Worm (Caenorhabditis elegans): ENCODE results near the gene mig-32.

Gene mig-32

ce11 chrIV:12126740-12127472 is 34.9 kb upstream of the mig-32 start (continued):
- TF ChIP-seq mcd-1 (GFP tag; IDR thresholded peaks at IDR 0.05) (no peak), hsf-1 (GFP tag; IDR thresholded peaks at IDR 0.05) (no peak), xnd-1 (tag; optimal IDR thresholded peaks at IDR 0.05) (peak; percentile 67), hrde-1 (tag; optimal IDR thresholded peaks at IDR 0.05; ENCODE audit: borderline replicate concordance) (no peak), aptf-2 (GFP tag; conservative IDR thresholded peaks at IDR 0.05) (no peak), madf-8 (GFP tag; conservative IDR thresholded peaks at IDR 0.05) (peak; percentile 43; the same call in 1 of the 2 replicates), lin-54 (GFP tag; optimal IDR thresholded peaks at IDR 0.05) (no peak), attf-6 (GFP tag; IDR thresholded peaks at IDR 0.05) (no peak), hlh-12 (tag; optimal IDR thresholded peaks at IDR 0.05) (no peak), madf-6 (GFP tag; IDR thresholded peaks at IDR 0.05) (peak; percentile 74), rec-8 (tag; optimal IDR thresholded peaks at IDR 0.05) (no peak), attf-3 (GFP tag; conservative IDR thresholded peaks at IDR 0.05) (no peak), mel-28 (tag; optimal IDR thresholded peaks at IDR 0.05; ENCODE audit: borderline replicate concordance) (no peak)

- TF ChIP-seq F57A8.1 (GFP tag; optimal IDR thresholded peaks at IDR 0.05): no peak
- peak; percentile 5 for TF ChIP-seq athp-1 (tag; optimal IDR thresholded peaks at IDR 0.05)
- no peak for TF ChIP-seq pha-4 (tag; optimal IDR thresholded peaks at IDR 0.05)
- no peak for TF ChIP-seq efl-1 (GFP tag; optimal IDR thresholded peaks at IDR 0.05)
- no peak for TF ChIP-seq ZK185.1 (tag; optimal IDR thresholded peaks at IDR 0.05; ENCODE audit: poor library complexity, severe bottlenecking)
- TF ChIP-seq zim-3 (tag; optimal IDR thresholded peaks at IDR 0.05): no peak
- no peak for TF ChIP-seq F37B4.10 (GFP tag; IDR thresholded peaks at IDR 0.05)
- TF ChIP-seq dpl-1 (GFP tag; optimal IDR thresholded peaks at IDR 0.05): no peak
- TF ChIP-seq snpc-4 (GFP tag; optimal IDR thresholded peaks at IDR 0.05): no peak
- TF ChIP-seq snpc-4 (tag; optimal IDR thresholded peaks at IDR 0.05): peak in 1 of 4 experiments; percentile 19
- TF ChIP-seq F22D6.2 (tag; optimal IDR thresholded peaks at IDR 0.05): no peak
- TF ChIP-seq hrde-1 (tag; optimal IDR thresholded peaks at IDR 0.05; ENCODE audit: borderline replicate concordance): peak; percentile 40
- no peak for TF ChIP-seq ama-1 (optimal IDR thresholded peaks at IDR 0.05)
- TF ChIP-seq ama-1 (GFP tag; optimal IDR thresholded peaks at IDR 0.05): peak in 1 of 2 experiments; percentile 40
- no peak for TF ChIP-seq ztf-18 (tag; optimal IDR thresholded peaks at IDR 0.05)
- no peak for TF ChIP-seq B0019.2 (GFP tag; conservative IDR thresholded peaks at IDR 0.05)
- no peak; the same call in 1 of the 2 replicates for TF ChIP-seq hmg-1.2 (GFP tag; IDR thresholded peaks at IDR 0.05)
- TF ChIP-seq nfya-1 (tag; optimal IDR thresholded peaks at IDR 0.05; ENCODE audit: borderline replicate concordance, insufficient read depth): no peak
- no peak for TF ChIP-seq xnd-1 (tag; optimal IDR thresholded peaks at IDR 0.05)
- no peak for TF ChIP-seq dpff-1 (tag; optimal IDR thresholded peaks at IDR 0.05)
- no peak for TF ChIP-seq F23B12.7 (tag; optimal IDR thresholded peaks at IDR 0.05; ENCODE audit: insufficient read depth)
- TF ChIP-seq lin-40 (tag; optimal IDR thresholded peaks at IDR 0.05): no peak
- no peak for TF ChIP-seq pbrm-1 (GFP tag; IDR thresholded peaks at IDR 0.05)
- no peak for TF ChIP-seq T07F8.4 (tag; optimal IDR thresholded peaks at IDR 0.05)
- TF ChIP-seq bed-2 (GFP tag; IDR thresholded peaks at IDR 0.05): no peak
- peak; percentile 58; the same call in 1 of the 2 replicates for TF ChIP-seq Y95B8A.8 (GFP tag; IDR thresholded peaks at IDR 0.05)
- TF ChIP-seq C06A6.2 (GFP tag; conservative IDR thresholded peaks at IDR 0.05): no peak
- TF ChIP-seq him-1 (tag; optimal IDR thresholded peaks at IDR 0.05): no peak
- no peak for TF ChIP-seq Y67H2A.10 (GFP tag; conservative IDR thresholded peaks at IDR 0.05)
- TF ChIP-seq egrh-3 (GFP tag; IDR thresholded peaks at IDR 0.05): peak; percentile 56; the same call in 1 of the 2 replicates
- no peak for TF ChIP-seq madf-10 (tag; optimal IDR thresholded peaks at IDR 0.05)
- TF ChIP-seq attf-6 (GFP tag; IDR thresholded peaks at IDR 0.05): 0 out of 2 replicates have a peak, but pooled peaks have one; percentile 43
- no peak for TF ChIP-seq Y56A3A.18 (GFP tag; IDR thresholded peaks at IDR 0.05)
- no peak for TF ChIP-seq cebp-1 (GFP tag; IDR thresholded peaks at IDR 0.05)
- TF ChIP-seq cebp-1 (tag; optimal IDR thresholded peaks at IDR 0.05): peak; percentile 6
These were observed 32.5 kb upstream of the mig-32 start, which contains the start of gene dhhc-6 for ce11 chrIV:12124314-12125084. TSS of gene dhhc-6 (plus strand) at chrIV:12124952.
